Worm (Caenorhabditis elegans): ENCODE measurements around the gene snt-5.

- TF ChIP-seq unc-62 (GFP tag; optimal IDR thresholded peaks at IDR 0.05), result no peak
- no peak for TF ChIP-seq elt-2 (tag; optimal IDR thresholded peaks at IDR 0.05)
- no peak for TF ChIP-seq ceh-88 (GFP tag; IDR thresholded peaks at IDR 0.05)
- TF ChIP-seq isw-1 (GFP tag; IDR thresholded peaks at IDR 0.05), result no peak
- TF ChIP-seq nhr-12 (tag; optimal IDR thresholded peaks at IDR 0.05), result no peak
- TF ChIP-seq ceh-8 (GFP tag; optimal IDR thresholded peaks at IDR 0.05), result no peak
- no peak for TF ChIP-seq ceh-90 (tag; optimal IDR thresholded peaks at IDR 0.05)
Observed at ce11 chrV:1410727-1411126, 632 bp downstream of the snt-5 start.
